Fruit fly (Drosophila melanogaster) whole organism, embryonic: ENCODE measurements around the gene Rlb1.
A peak's percentile ranks its signal among the peaks of the same experiment; 100 is the strongest.

Source experiments
- CG12071 ChIP-seq: fragments of 200-800 bp; sonication (Bioruptor generic); optimal IDR thresholded peaks from 3 replicates; lab custom pipeline; 2018; ENCODE audit warnings: missing biosample characterization, mild to moderate bottlenecking, missing genetic modification characterization
- CG13424 ChIP-seq: fragments of 200-800 bp; sonication (Bioruptor generic); optimal IDR thresholded peaks from 2 replicates; lab custom pipeline; 2019; ENCODE audit warnings: missing biosample characterization, mild to moderate bottlenecking, missing genetic modification characterization, moderate library complexity
- CG17359 ChIP-seq: fragments of 200-800 bp; sonication (Bioruptor generic); optimal IDR thresholded peaks from 3 replicates; lab custom pipeline; 2018; ENCODE audit warnings: missing biosample characterization, mild to moderate bottlenecking, missing genetic modification characterization, moderate library complexity
- CG2116 ChIP-seq: fragments of 200-800 bp; sonication (Bioruptor generic); optimal IDR thresholded peaks from 3 replicates; lab custom pipeline; 2018; ENCODE audit warnings: missing biosample characterization, mild to moderate bottlenecking, missing genetic modification characterization
- CG32532 ChIP-seq: fragments of 200-800 bp; sonication (Bioruptor generic); IDR thresholded peaks from 2 replicates; pipeline ENCODE4 v1.3.6; 2022; ENCODE audit warnings: missing biosample characterization, missing genetic modification characterization
- CG5953 ChIP-seq: fragments of 200-800 bp; sonication (Bioruptor generic); IDR thresholded peaks from 2 replicates; pipeline ENCODE4 v1.3.6; 2022; ENCODE audit warnings: missing biosample characterization, missing genetic modification characterization
- CG6175 ChIP-seq: fragments of 200-800 bp; sonication (Bioruptor generic); IDR thresholded peaks from 3 replicates; pipeline ENCODE4 v1.3.6; 2022; ENCODE audit warnings: missing biosample characterization, missing genetic modification characterization
- CG7357 ChIP-seq: fragments of 200-800 bp; sonication (Bioruptor generic); IDR thresholded peaks from 3 replicates; pipeline ENCODE4 v1.3.6; 2022; ENCODE audit warnings: missing biosample characterization, missing genetic modification characterization
- CG7786 ChIP-seq: fragments of 200-800 bp; sonication (Bioruptor generic); optimal IDR thresholded peaks from 2 replicates; lab custom pipeline; 2016; ENCODE audit warnings: missing biosample characterization, missing genetic modification characterization
- CG7839 ChIP-seq: fragments of 200-800 bp; sonication (Bioruptor generic); optimal IDR thresholded peaks from 3 replicates; lab custom pipeline; 2018; ENCODE audit warnings: missing biosample characterization, mild to moderate bottlenecking, missing genetic modification characterization, moderate library complexity
- Camta ChIP-seq: fragments of 200-800 bp; sonication (Bioruptor generic); optimal IDR thresholded peaks from 2 replicates; lab custom pipeline; 2016; ENCODE audit warnings: missing biosample characterization, missing genetic modification characterization
- Dek ChIP-seq: fragments of 200-800 bp; sonication (Bioruptor generic); optimal IDR thresholded peaks from 3 replicates; lab custom pipeline; 2019; ENCODE audit warnings: missing biosample characterization, mild to moderate bottlenecking, missing genetic modification characterization, moderate library complexity
- E2f2 ChIP-seq: fragments of 200-800 bp; sonication (Bioruptor generic); IDR thresholded peaks from 2 replicates; pipeline ENCODE4 v1.3.6; 2022; ENCODE audit warnings: missing biosample characterization, missing genetic modification characterization
- Fer1 ChIP-seq: fragments of 200-800 bp; sonication (Bioruptor generic); optimal IDR thresholded peaks from 2 replicates; lab custom pipeline; 2017; ENCODE audit warnings: missing biosample characterization, mild to moderate bottlenecking, missing genetic modification characterization
- Fer2 ChIP-seq: fragments of 200-800 bp; sonication (Bioruptor generic); optimal IDR thresholded peaks from 2 replicates; lab custom pipeline; 2018; ENCODE audit warnings: missing biosample characterization, mild to moderate bottlenecking, missing genetic modification characterization, moderate library complexity
- Hsf ChIP-seq: fragments of 200-800 bp; sonication (Bioruptor generic); optimal IDR thresholded peaks from 3 replicates; lab custom pipeline; 2016; ENCODE audit warnings: missing biosample characterization, missing genetic modification characterization
- Mes4 ChIP-seq: fragments of 200-800 bp; sonication (Bioruptor generic); optimal IDR thresholded peaks from 2 replicates; lab custom pipeline; 2016; ENCODE audit warnings: missing biosample characterization, missing genetic modification characterization
- Nf-YC ChIP-seq: fragments of 200-800 bp; optimal IDR thresholded peaks from 3 replicates; lab custom pipeline; 2019; ENCODE audit warnings: missing biosample characterization, mild to moderate bottlenecking, missing genetic modification characterization, moderate library complexity
- Ravus ChIP-seq: fragments of 200-800 bp; sonication (Bioruptor generic); IDR thresholded peaks from 2 replicates; pipeline ENCODE4 v1.3.6; 2022; ENCODE audit warnings: missing biosample characterization, missing genetic modification characterization
- Sox100B ChIP-seq: fragments of 200-800 bp; sonication (Bioruptor generic); optimal IDR thresholded peaks from 3 replicates; lab custom pipeline; 2018; ENCODE audit warnings: missing biosample characterization, mild to moderate bottlenecking, missing genetic modification characterization
- Sry-β ChIP-seq: fragments of 200-800 bp; sonication (Bioruptor generic); optimal IDR thresholded peaks from 2 replicates; lab custom pipeline; 2018; ENCODE audit warnings: missing biosample characterization, mild to moderate bottlenecking, missing genetic modification characterization, moderate library complexity
- ap ChIP-seq: fragments of 200-800 bp; sonication (Bioruptor generic); IDR thresholded peaks from 2 replicates; pipeline ENCODE4 v1.3.6; 2022; ENCODE audit warnings: missing biosample characterization, missing genetic modification characterization
- ato ChIP-seq: fragments of 200-800 bp; sonication (Bioruptor generic); IDR thresholded peaks from 2 replicates; pipeline ENCODE4 v1.3.6; 2022; ENCODE audit warnings: missing biosample characterization, missing genetic modification characterization; ENCODE audit not compliant: partially characterized antibody
- br ChIP-seq: fragments of >200 bp; optimal IDR thresholded peaks from 2 replicates; lab custom pipeline; 2017
- cg ChIP-seq: fragments of 200-800 bp; sonication (Bioruptor generic); optimal IDR thresholded peaks from 3 replicates; lab custom pipeline; 2019; ENCODE audit warnings: missing biosample characterization, mild to moderate bottlenecking, missing genetic modification characterization, moderate library complexity
- croc ChIP-seq: fragments of 200-800 bp; sonication (Bioruptor generic); conservative IDR thresholded peaks from 3 replicates; pipeline ENCODE4 v1.3.6; 2022; ENCODE audit warnings: missing biosample characterization, missing genetic modification characterization
- cwo ChIP-seq: fragments of 200-800 bp; sonication (Bioruptor generic); optimal IDR thresholded peaks from 3 replicates; lab custom pipeline; 2017; ENCODE audit warnings: missing biosample characterization, missing genetic modification characterization, mild to moderate bottlenecking, moderate library complexity, missing genetic modification reagents
- dpn ChIP-seq, 2 experiments: fragments of 200-800 bp; sonication (Bioruptor generic); optimal IDR thresholded peaks; 3 replicates each; lab custom pipeline; 2016; ENCODE audit warnings: missing biosample characterization in 2 of 2, missing genetic modification characterization in 2 of 2
- eyg ChIP-seq: fragments of 200-800 bp; sonication (Bioruptor generic); optimal IDR thresholded peaks from 3 replicates; lab custom pipeline; 2016; ENCODE audit warnings: missing biosample characterization, missing genetic modification characterization
- fd3F ChIP-seq: fragments of 200-800 bp; sonication (Bioruptor generic); optimal IDR thresholded peaks from 2 replicates; lab custom pipeline; 2018; ENCODE audit warnings: missing biosample characterization, mild to moderate bottlenecking, missing genetic modification characterization, moderate library complexity
- gem ChIP-seq: fragments of 200-800 bp; sonication (Bioruptor generic); optimal IDR thresholded peaks from 2 replicates; lab custom pipeline; 2019; ENCODE audit warnings: missing biosample characterization, mild to moderate bottlenecking, missing genetic modification characterization, moderate library complexity
- ham ChIP-seq: fragments of 200-800 bp; sonication (Bioruptor generic); IDR thresholded peaks from 2 replicates; pipeline ENCODE4 v1.3.6; 2022; ENCODE audit warnings: missing biosample characterization, missing genetic modification characterization
- hkb ChIP-seq, 2 experiments: fragments of 200-800 bp in 1 of 2; fragments of >200 bp in 1 of 2; sonication (Bioruptor generic) in 1 of 2; IDR thresholded peaks in 1 of 2; optimal IDR thresholded peaks in 1 of 2; 2 replicates each; pipeline versions ENCODE4 v1.3.6 to Lab custom; 2017 to 2022; ENCODE audit warnings: missing biosample characterization in 1 of 2, missing genetic modification characterization in 1 of 2
- jumu ChIP-seq: fragments of 200-800 bp; sonication (Bioruptor generic); optimal IDR thresholded peaks from 3 replicates; lab custom pipeline; 2016; ENCODE audit warnings: missing biosample characterization, missing genetic modification characterization
- lilli ChIP-seq: fragments of 200-800 bp; sonication (Bioruptor generic); optimal IDR thresholded peaks from 3 replicates; lab custom pipeline; 2016; ENCODE audit warnings: missing biosample characterization, missing genetic modification characterization
- nerfin-1 ChIP-seq: fragments of 200-800 bp; sonication (Bioruptor generic); optimal IDR thresholded peaks from 3 replicates; lab custom pipeline; 2019; ENCODE audit warnings: missing biosample characterization, mild to moderate bottlenecking, missing genetic modification characterization, moderate library complexity
- peb ChIP-seq: fragments of 200-800 bp; sonication (Bioruptor generic); IDR thresholded peaks from 2 replicates; pipeline ENCODE4 v1.3.6; 2022; ENCODE audit warnings: missing biosample characterization, missing genetic modification characterization
- ranshi ChIP-seq: fragments of 200-800 bp; sonication (Bioruptor generic); IDR thresholded peaks from 2 replicates; pipeline ENCODE4 v1.3.6; 2022; ENCODE audit warnings: missing biosample characterization, missing genetic modification characterization
- sens ChIP-seq: fragments of 200-800 bp; sonication (Bioruptor generic); peaks from one replicate; lab custom pipeline; 2016; ENCODE audit warnings: missing biosample characterization, missing genetic modification characterization
- sima ChIP-seq: fragments of 200-800 bp; sonication (Bioruptor generic); optimal IDR thresholded peaks from 2 replicates; lab custom pipeline; 2016; ENCODE audit warnings: missing biosample characterization, missing genetic modification characterization
- so ChIP-seq: fragments of 200-800 bp; sonication (Bioruptor generic); IDR thresholded peaks from 3 replicates; pipeline ENCODE4 v1.3.6; 2022; ENCODE audit warnings: missing biosample characterization, missing genetic modification characterization
- sr ChIP-seq: fragments of 200-800 bp; sonication (Bioruptor generic); IDR thresholded peaks from 3 replicates; pipeline ENCODE4 v1.3.6; 2022; ENCODE audit warnings: missing biosample characterization, missing genetic modification characterization
- ssp ChIP-seq: fragments of 200-800 bp; sonication (Bioruptor generic); IDR thresholded peaks from 2 replicates; pipeline ENCODE4 v1.3.6; 2022; ENCODE audit warnings: missing biosample characterization, missing genetic modification characterization
- tap ChIP-seq: fragments of 200-800 bp; optimal IDR thresholded peaks from 3 replicates; lab custom pipeline; 2019; ENCODE audit warnings: missing biosample characterization, mild to moderate bottlenecking, missing genetic modification characterization, moderate library complexity
- tgo ChIP-seq: fragments of 200-800 bp; sonication (Bioruptor generic); IDR thresholded peaks from 3 replicates; pipeline ENCODE4 v1.3.6; 2022; ENCODE audit warnings: missing biosample characterization, missing genetic modification characterization
- tio ChIP-seq: fragments of 200-800 bp; sonication (Bioruptor generic); optimal IDR thresholded peaks from 2 replicates; lab custom pipeline; 2017; ENCODE audit warnings: missing biosample characterization, missing genetic modification characterization, inconsistent platforms
- trem ChIP-seq: fragments of 200-800 bp; optimal IDR thresholded peaks from 3 replicates; lab custom pipeline; 2019; ENCODE audit warnings: missing biosample characterization, mild to moderate bottlenecking, missing genetic modification characterization, moderate library complexity
- twi ChIP-seq: fragments of 200-800 bp; optimal IDR thresholded peaks from 2 replicates; lab custom pipeline; 2019; ENCODE audit warnings: missing biosample characterization, mild to moderate bottlenecking, missing genetic modification characterization, moderate library complexity
- usp ChIP-seq: fragments of >200 bp; optimal IDR thresholded peaks from 2 replicates; lab custom pipeline; 2017; ENCODE audit warnings: missing biosample characterization, missing genetic modification characterization

Rlb1 gene

dm6 chr3R:9493627-9494626 lies 19.2 kb upstream of the Rlb1 start, which contains the start of gene CG16779 (continued):
- TF ChIP-seq CG32532 (GFP tag; lab: Robert Waterston, UW) (no peak), twi (tag; lab: Kevin White, UChicago) (peak; percentile 58), ranshi (0 out of 2 replicates have a peak, but pooled peaks have one; percentile 19), Hsf (GFP tag; lab: Kevin White, UChicago) (peak; percentile 29), peb (no peak), sima (GFP tag; lab: Kevin White, UChicago) (no peak), br (no peak), dpn (GFP tag; optimal IDR thresholded peaks at IDR 0.05; lab: Kevin White, UChicago) (peak; percentile 10 to 19), sr (GFP tag; lab: Robert Waterston, UW) (no peak), ato (GFP tag; lab: Robert Waterston, UW) (no peak; the same call in 1 of the 2 replicates), CG7357 (no peak), CG2116 (GFP tag; lab: Kevin White, UChicago) (no peak), sens (GFP tag; lab: Kevin White, UChicago) (peak; percentile 92), CG17359 (tag; lab: Kevin White, UChicago) (no peak), so (GFP tag; lab: Robert Waterston, UW) (no peak), gem (peak; percentile 67), croc (GFP tag; lab: Robert Waterston, UW) (peak; percentile 17; the same call in 1 of the 3 replicates), tgo (peak; percentile 30; the same call in 1 of the 3 replicates), eyg (GFP tag; lab: Kevin White, UChicago) (no peak), ap (GFP tag; lab: Robert Waterston, UW) (no peak), Dek (tag; lab: Kevin White, UChicago) (no peak), hkb (optimal IDR thresholded peaks at IDR 0.05; lab: Kevin White, UChicago) (no peak), hkb (GFP tag; IDR thresholded peaks at IDR 0.05; lab: Robert Waterston, UW) (no peak), E2f2 (peak; percentile 95), CG6175 (no peak), Camta (GFP tag; lab: Kevin White, UChicago) (no peak), tap (tag; lab: Kevin White, UChicago) (no peak), Sry-β (GFP tag; lab: Kevin White, UChicago) (no peak), nerfin-1 (peak; percentile 44), CG5953 (GFP tag; lab: Robert Waterston, UW) (0 out of 2 replicates have a peak, but pooled peaks have one; percentile 14), Mes4 (GFP tag; lab: Kevin White, UChicago) (no peak), usp (no peak), Sox100B (GFP tag; lab: Kevin White, UChicago) (peak; percentile 69), Fer2 (no peak), ssp (GFP tag; lab: Robert Waterston, UW) (no peak), cg (no peak), trem (no peak), CG13424 (tag; lab: Kevin White, UChicago) (peak; percentile 44), fd3F (GFP tag; lab: Kevin White, UChicago) (no peak), CG7839 (tag; lab: Kevin White, UChicago) (peak; percentile 73), CG12071 (GFP tag; lab: Kevin White, UChicago) (no peak), jumu (no peak), tio (peak; percentile 50), CG7786 (GFP tag; lab: Kevin White, UChicago) (no peak), cwo (GFP tag; lab: Kevin White, UChicago) (peak; percentile 100), Ravus (GFP tag; lab: Robert Waterston, UW) (no peak), lilli (peak; percentile 35), Nf-YC (tag; lab: Kevin White, UChicago) (no peak), ham (GFP tag; lab: Robert Waterston, UW) (no peak), Fer1 (GFP tag; lab: Kevin White, UChicago) (peak; percentile 20)
